Fruit fly (Drosophila melanogaster) whole organism, embryonic: Measurements from ENCODE around the gene jim.
A peak's percentile ranks its signal among the peaks of the same experiment; 100 is the strongest.

ENCODE experiments used
- Abd-B ChIP-seq: fragments of 200-800 bp; sonication (Bioruptor generic); optimal IDR thresholded peaks from 2 replicates; lab custom pipeline; 2018; ENCODE audit warnings: missing biosample characterization, mild to moderate bottlenecking, missing genetic modification characterization, moderate library complexity
- Bgb ChIP-seq: fragments of 200-800 bp; sonication (Bioruptor generic); IDR thresholded peaks from 2 replicates; pipeline ENCODE4 v1.3.6; 2022; ENCODE audit warnings: missing biosample characterization, missing genetic modification characterization; ENCODE audit not compliant: partially characterized antibody
- C15 ChIP-seq: fragments of 200-800 bp; sonication (Bioruptor generic); IDR thresholded peaks from 3 replicates; pipeline ENCODE4 v1.3.6; 2022; ENCODE audit warnings: missing biosample characterization, missing genetic modification characterization
- CG12744 ChIP-seq: fragments of 200-800 bp; sonication (Bioruptor generic); optimal IDR thresholded peaks from 2 replicates; lab custom pipeline; 2016; ENCODE audit warnings: missing biosample characterization, missing genetic modification characterization
- CG14014 ChIP-seq: fragments of 200-800 bp; sonication (Bioruptor generic); IDR thresholded peaks from 2 replicates; pipeline ENCODE4 v1.3.6; 2022; ENCODE audit warnings: missing biosample characterization, missing genetic modification characterization
- CG1529 ChIP-seq: fragments of 200-800 bp; sonication (Bioruptor generic); optimal IDR thresholded peaks from 3 replicates; lab custom pipeline; 2018; ENCODE audit warnings: missing biosample characterization, missing genetic modification characterization
- CG18476 ChIP-seq: fragments of 200-800 bp; sonication (Bioruptor generic); optimal IDR thresholded peaks from 2 replicates; lab custom pipeline; 2016; ENCODE audit warnings: missing biosample characterization, mild to moderate bottlenecking, missing genetic modification characterization
- CG18619 ChIP-seq: fragments of 200-800 bp; sonication (Bioruptor generic); optimal IDR thresholded peaks from 3 replicates; lab custom pipeline; 2017; ENCODE audit warnings: missing biosample characterization, mild to moderate bottlenecking, missing genetic modification characterization
- CG2120 ChIP-seq: fragments of 200-800 bp; sonication (Bioruptor generic); optimal IDR thresholded peaks from 3 replicates; lab custom pipeline; 2016; ENCODE audit warnings: missing biosample characterization, missing genetic modification characterization
- CG2712 ChIP-seq: fragments of 200-800 bp; optimal IDR thresholded peaks from 3 replicates; lab custom pipeline; 2019; ENCODE audit warnings: missing biosample characterization, mild to moderate bottlenecking, missing genetic modification characterization, moderate library complexity
- CG2875 ChIP-seq: fragments of 200-800 bp; sonication (Bioruptor generic); optimal IDR thresholded peaks from 2 replicates; lab custom pipeline; 2017; ENCODE audit warnings: missing biosample characterization, mild to moderate bottlenecking, missing genetic modification characterization, missing genetic modification reagents
- CG30403 ChIP-seq: fragments of 200-800 bp; sonication (Bioruptor generic); optimal IDR thresholded peaks from 3 replicates; lab custom pipeline; 2016; ENCODE audit warnings: missing biosample characterization, missing genetic modification characterization
- CG31224 ChIP-seq: fragments of 200-800 bp; sonication (Bioruptor generic); IDR thresholded peaks from 2 replicates; pipeline ENCODE4 v1.3.6; 2022; ENCODE audit warnings: missing biosample characterization, missing genetic modification characterization
- CG3163 ChIP-seq: fragments of 200-800 bp; sonication (Bioruptor generic); optimal IDR thresholded peaks from 3 replicates; lab custom pipeline; 2016; ENCODE audit warnings: missing biosample characterization, missing genetic modification characterization
- CG34422 ChIP-seq: fragments of 200-800 bp; sonication (Bioruptor generic); IDR thresholded peaks from 3 replicates; pipeline ENCODE4 v1.3.6; 2022; ENCODE audit warnings: missing biosample characterization, missing genetic modification characterization
- CG42726 ChIP-seq: fragments of 200-800 bp; sonication (Bioruptor generic); IDR thresholded peaks from 2 replicates; pipeline ENCODE4 v1.3.6; 2022; ENCODE audit warnings: missing biosample characterization, missing genetic modification characterization; ENCODE audit not compliant: partially characterized antibody
- CG4282 ChIP-seq: fragments of 200-800 bp; sonication (Bioruptor generic); optimal IDR thresholded peaks from 2 replicates; lab custom pipeline; 2016; ENCODE audit warnings: missing biosample characterization, missing genetic modification characterization
- CG4730 ChIP-seq: fragments of 200-800 bp; sonication (Bioruptor generic); IDR thresholded peaks from 2 replicates; pipeline ENCODE4 v1.3.6; 2022; ENCODE audit warnings: missing biosample characterization, missing genetic modification characterization
- CG7271 ChIP-seq: fragments of 200-800 bp; sonication (Bioruptor generic); optimal IDR thresholded peaks from 2 replicates; lab custom pipeline; 2018; ENCODE audit warnings: missing biosample characterization, mild to moderate bottlenecking, missing genetic modification characterization, moderate library complexity
- CG8089 ChIP-seq: fragments of 200-800 bp; sonication (Bioruptor generic); optimal IDR thresholded peaks from 3 replicates; lab custom pipeline; 2016; ENCODE audit warnings: missing biosample characterization, missing genetic modification characterization
- CG8281 ChIP-seq: fragments of 200-800 bp; sonication (Bioruptor generic); optimal IDR thresholded peaks from 2 replicates; lab custom pipeline; 2018; ENCODE audit warnings: missing biosample characterization, mild to moderate bottlenecking, missing genetic modification characterization, moderate library complexity
- Chrac-16 ChIP-seq: fragments of 200-800 bp; sonication (Bioruptor generic); optimal IDR thresholded peaks from 3 replicates; lab custom pipeline; 2016; ENCODE audit warnings: missing biosample characterization, missing genetic modification characterization
- Dek ChIP-seq: fragments of 200-800 bp; sonication (Bioruptor generic); optimal IDR thresholded peaks from 3 replicates; lab custom pipeline; 2019; ENCODE audit warnings: missing biosample characterization, mild to moderate bottlenecking, missing genetic modification characterization, moderate library complexity
- Hr39 ChIP-seq: fragments of >200 bp; optimal IDR thresholded peaks from 2 replicates; lab custom pipeline; 2017
- Max ChIP-seq: fragments of 200-800 bp; sonication (Bioruptor generic); optimal IDR thresholded peaks from 2 replicates; lab custom pipeline; 2016; ENCODE audit warnings: missing biosample characterization, mild to moderate bottlenecking, missing genetic modification characterization
- Mes4 ChIP-seq: fragments of 200-800 bp; sonication (Bioruptor generic); optimal IDR thresholded peaks from 2 replicates; lab custom pipeline; 2016; ENCODE audit warnings: missing biosample characterization, missing genetic modification characterization
- Mrtf ChIP-seq: fragments of 200-800 bp; sonication (Bioruptor generic); IDR thresholded peaks from 3 replicates; pipeline ENCODE4 v1.3.6; 2022; ENCODE audit warnings: missing biosample characterization, missing genetic modification characterization
- Myb ChIP-seq: fragments of 200-800 bp; sonication (Bioruptor generic); optimal IDR thresholded peaks from 2 replicates; lab custom pipeline; 2016; ENCODE audit warnings: missing biosample characterization, missing genetic modification characterization
- NK7.1 ChIP-seq: fragments of 200-800 bp; sonication (Bioruptor generic); optimal IDR thresholded peaks from 3 replicates; lab custom pipeline; 2016; ENCODE audit warnings: missing biosample characterization, missing genetic modification characterization
- Spps ChIP-seq: fragments of 200-800 bp; sonication (Bioruptor generic); optimal IDR thresholded peaks from 2 replicates; lab custom pipeline; 2018; ENCODE audit warnings: missing biosample characterization, mild to moderate bottlenecking, missing genetic modification characterization
- Taf1 ChIP-seq: fragments of 200-800 bp; sonication (Bioruptor generic); IDR thresholded peaks from 2 replicates; pipeline ENCODE4 v1.3.6; 2022; ENCODE audit warnings: missing biosample characterization, missing genetic modification characterization
- Vsx1 ChIP-seq: fragments of 200-800 bp; sonication (Bioruptor generic); optimal IDR thresholded peaks from 2 replicates; lab custom pipeline; 2017; ENCODE audit warnings: missing biosample characterization, mild to moderate bottlenecking, missing genetic modification characterization, missing genetic modification reagents
- ab ChIP-seq: fragments of 200-800 bp; sonication (Bioruptor generic); optimal IDR thresholded peaks from 2 replicates; lab custom pipeline; 2016; ENCODE audit warnings: missing biosample characterization, missing genetic modification characterization
- cas ChIP-seq: fragments of 200-800 bp; sonication (Bioruptor generic); IDR thresholded peaks from 2 replicates; pipeline ENCODE4 v1.3.6; 2022; ENCODE audit warnings: missing biosample characterization, missing genetic modification characterization
- chif ChIP-seq, 2 experiments: fragments of 200-800 bp; sonication (Bioruptor generic); optimal IDR thresholded peaks; 3 replicates each; lab custom pipeline; 2016; ENCODE audit warnings: missing biosample characterization in 2 of 2, missing genetic modification characterization in 2 of 2
- crp ChIP-seq, 2 experiments: fragments of 200-800 bp; sonication (Bioruptor generic); optimal IDR thresholded peaks; 2 replicates in 1 of 2; 3 replicates in 1 of 2; lab custom pipeline; 2017; ENCODE audit warnings: missing biosample characterization in 2 of 2, missing genetic modification characterization in 2 of 2, mild to moderate bottlenecking in 1 of 2, moderate library complexity in 1 of 2
- da ChIP-seq: fragments of 200-800 bp; sonication (Bioruptor generic); optimal IDR thresholded peaks from 2 replicates; lab custom pipeline; 2016; ENCODE audit warnings: missing biosample characterization, missing genetic modification characterization
- disco-r ChIP-seq: fragments of 200-800 bp; sonication (Bioruptor generic); optimal IDR thresholded peaks from 2 replicates; lab custom pipeline; 2016; ENCODE audit warnings: missing biosample characterization, missing genetic modification characterization
- dmrt99B ChIP-seq: fragments of 200-800 bp; sonication (Bioruptor generic); optimal IDR thresholded peaks from 2 replicates; lab custom pipeline; 2018; ENCODE audit warnings: missing biosample characterization, mild to moderate bottlenecking, missing genetic modification characterization, moderate library complexity
- ems ChIP-seq: fragments of 200-800 bp; sonication (Bioruptor generic); optimal IDR thresholded peaks from 3 replicates; lab custom pipeline; 2016; ENCODE audit warnings: missing biosample characterization, missing genetic modification characterization
- gce ChIP-seq: fragments of 200-800 bp; sonication (Bioruptor generic); IDR thresholded peaks from 3 replicates; pipeline ENCODE4 v1.3.6; 2022; ENCODE audit warnings: missing biosample characterization, missing genetic modification characterization
- gem ChIP-seq: fragments of 200-800 bp; sonication (Bioruptor generic); optimal IDR thresholded peaks from 2 replicates; lab custom pipeline; 2019; ENCODE audit warnings: missing biosample characterization, mild to moderate bottlenecking, missing genetic modification characterization, moderate library complexity
- hbn ChIP-seq: fragments of 200-800 bp; sonication (Bioruptor generic); IDR thresholded peaks from 2 replicates; pipeline ENCODE4 v1.3.6; 2022; ENCODE audit warnings: missing biosample characterization, missing genetic modification characterization; ENCODE audit not compliant: partially characterized antibody
- salm ChIP-seq: fragments of 200-800 bp; sonication (Bioruptor generic); optimal IDR thresholded peaks from 2 replicates; lab custom pipeline; 2018; ENCODE audit warnings: missing biosample characterization, mild to moderate bottlenecking, missing genetic modification characterization
- sima ChIP-seq: fragments of 200-800 bp; sonication (Bioruptor generic); optimal IDR thresholded peaks from 2 replicates; lab custom pipeline; 2016; ENCODE audit warnings: missing biosample characterization, missing genetic modification characterization
- sqz ChIP-seq: fragments of 200-800 bp; sonication (Bioruptor generic); optimal IDR thresholded peaks from 3 replicates; lab custom pipeline; 2018; ENCODE audit warnings: missing biosample characterization, mild to moderate bottlenecking, missing genetic modification characterization
- sug ChIP-seq: fragments of 200-800 bp; optimal IDR thresholded peaks from 2 replicates; lab custom pipeline; 2019; ENCODE audit warnings: missing biosample characterization, mild to moderate bottlenecking, missing genetic modification characterization, moderate library complexity
- trem ChIP-seq: fragments of 200-800 bp; optimal IDR thresholded peaks from 3 replicates; lab custom pipeline; 2019; ENCODE audit warnings: missing biosample characterization, mild to moderate bottlenecking, missing genetic modification characterization, moderate library complexity
- tx ChIP-seq: fragments of 200-800 bp; sonication (Bioruptor generic); optimal IDR thresholded peaks from 2 replicates; lab custom pipeline; 2016; ENCODE audit warnings: missing biosample characterization, missing genetic modification characterization
- yki ChIP-seq: fragments of >200 bp; optimal IDR thresholded peaks from 3 replicates; lab custom pipeline; 2018

The jim gene

DNA sequence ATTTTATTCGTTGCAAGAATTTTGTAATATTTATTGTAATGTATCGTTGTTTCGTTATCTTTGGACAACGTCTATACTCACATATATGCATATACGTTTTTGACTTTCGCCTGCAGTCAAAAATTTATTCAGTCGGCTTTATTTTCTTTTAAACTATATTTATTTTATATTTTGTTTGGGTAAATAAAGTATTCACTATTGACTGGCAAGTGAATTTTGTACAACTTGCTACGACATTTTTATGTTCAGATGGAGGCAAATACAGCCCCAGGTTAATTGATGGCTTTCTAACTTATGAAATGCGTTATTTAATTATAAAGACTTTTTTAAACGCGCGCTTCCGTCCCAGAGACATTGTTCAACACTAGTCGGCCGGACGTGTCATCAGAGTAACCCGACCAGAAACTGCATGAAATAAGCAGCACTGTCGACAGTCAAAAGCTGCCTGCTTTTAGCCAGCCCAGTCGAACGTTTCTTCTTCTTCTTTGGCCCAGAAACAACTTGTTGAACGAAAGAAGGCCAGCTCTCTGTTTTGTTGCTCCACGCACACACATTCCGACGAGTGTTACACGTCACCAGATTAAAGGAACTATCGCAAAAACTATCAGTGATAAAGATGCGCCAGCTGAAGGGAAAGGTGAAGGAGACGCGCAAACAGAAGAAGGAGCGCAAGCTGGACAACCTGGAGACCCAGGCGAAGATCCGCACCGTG is 28.5 kb upstream of the jim start, which contains the start of gene CG33169 (continued):
- TF ChIP-seq sima (GFP tag; lab: Kevin White, UChicago): peak; percentile 28
- peak; percentile 75 to 77 for TF ChIP-seq chif (GFP tag; optimal IDR thresholded peaks at IDR 0.05; lab: Kevin White, UChicago)
- peak; percentile 81 for TF ChIP-seq Bgb (GFP tag; lab: Robert Waterston, UW)
- peak; percentile 75 for TF ChIP-seq trem (tag; lab: Kevin White, UChicago)
- peak; percentile 72; the same call in 2 of the 3 replicates for TF ChIP-seq gce (GFP tag; lab: Robert Waterston, UW)
- peak; percentile 86 for TF ChIP-seq ems
- TF ChIP-seq Spps (tag; lab: Kevin White, UChicago): no peak
- TF ChIP-seq sug (tag; lab: Kevin White, UChicago): peak; percentile 89
- peak; percentile 71 for TF ChIP-seq Chrac-16 (GFP tag; lab: Kevin White, UChicago)
- TF ChIP-seq Mes4 (GFP tag; lab: Kevin White, UChicago): peak; percentile 75
- TF ChIP-seq CG7271 (tag; lab: Kevin White, UChicago): no peak
- peak; percentile 69 for TF ChIP-seq CG31224 (GFP tag; lab: Robert Waterston, UW)
- 0 out of 2 replicates have a peak, but pooled peaks have one; percentile 54 for TF ChIP-seq hbn (GFP tag; lab: Robert Waterston, UW)
- peak; percentile 79 for TF ChIP-seq da (GFP tag; lab: Kevin White, UChicago)
- TF ChIP-seq gem (tag; lab: Kevin White, UChicago): no peak
- peak in 1 of 2 experiments; percentile 78 for TF ChIP-seq crp (GFP tag; optimal IDR thresholded peaks at IDR 0.05; lab: Kevin White, UChicago)
- peak; percentile 56 for TF ChIP-seq Vsx1 (GFP tag; lab: Kevin White, UChicago)
- peak; percentile 91 for TF ChIP-seq CG42726 (GFP tag; lab: Robert Waterston, UW)
- peak; percentile 78 for TF ChIP-seq CG30403 (GFP tag; lab: Kevin White, UChicago)
- TF ChIP-seq CG18476 (GFP tag; lab: Kevin White, UChicago): peak; percentile 46
- no peak for TF ChIP-seq Hr39 (lab: Kevin White, UChicago)
- TF ChIP-seq Max: peak; percentile 84
- TF ChIP-seq CG3163: peak; percentile 77
- TF ChIP-seq CG34422 (GFP tag; lab: Robert Waterston, UW): peak; percentile 95
- peak; percentile 61 for TF ChIP-seq dmrt99B (tag; lab: Kevin White, UChicago)
- TF ChIP-seq sqz (GFP tag; lab: Kevin White, UChicago): no peak
- 0 out of 3 replicates have a peak, but pooled peaks have one; percentile 57 for TF ChIP-seq C15
- TF ChIP-seq yki: no peak
- peak; percentile 85 for TF ChIP-seq Dek (tag; lab: Kevin White, UChicago)
- peak; percentile 40 for TF ChIP-seq CG1529 (GFP tag; lab: Kevin White, UChicago)
- peak; percentile 86 for TF ChIP-seq CG14014 (GFP tag; lab: Robert Waterston, UW)
- TF ChIP-seq CG2712: peak; percentile 76
- TF ChIP-seq Abd-B (GFP tag; lab: Kevin White, UChicago): peak; percentile 77
- TF ChIP-seq CG18619 (GFP tag; lab: Kevin White, UChicago): peak; percentile 79
- TF ChIP-seq CG12744 (GFP tag; lab: Kevin White, UChicago): peak; percentile 77
- TF ChIP-seq Myb (GFP tag; lab: Kevin White, UChicago): peak; percentile 91
- TF ChIP-seq CG8089 (GFP tag; lab: Kevin White, UChicago): peak; percentile 81
- TF ChIP-seq CG8281 (tag; lab: Kevin White, UChicago): peak; percentile 9
- peak; percentile 59 for TF ChIP-seq CG2875
- TF ChIP-seq CG4730 (GFP tag; lab: Robert Waterston, UW): peak; percentile 44
- peak; percentile 87 for TF ChIP-seq tx (GFP tag; lab: Kevin White, UChicago)
- TF ChIP-seq cas (GFP tag; lab: Robert Waterston, UW): peak; percentile 81
- TF ChIP-seq CG4282 (GFP tag; lab: Kevin White, UChicago): peak; percentile 84
- peak; percentile 75; the same call in 2 of the 3 replicates for TF ChIP-seq Mrtf (GFP tag; lab: Robert Waterston, UW)
- no peak for TF ChIP-seq Taf1 (GFP tag; lab: Robert Waterston, UW)
- TF ChIP-seq CG2120 (GFP tag; lab: Kevin White, UChicago): peak; percentile 91
- TF ChIP-seq ab (GFP tag; lab: Kevin White, UChicago): peak; percentile 80
- peak; percentile 23 for TF ChIP-seq salm (tag; lab: Kevin White, UChicago)
- TF ChIP-seq disco-r: peak; percentile 81
- peak; percentile 78 for TF ChIP-seq NK7.1 (GFP tag; lab: Kevin White, UChicago)
